Fruit fly (Drosophila melanogaster) whole organism, embryonic: ENCODE measurements around the gene CG14331.
A peak's percentile ranks its signal among the peaks of the same experiment; 100 is the strongest.

Source experiments
- BEAF-32 ChIP-seq: fragments of 200-800 bp; sonication (Bioruptor generic); optimal IDR thresholded peaks from 3 replicates; lab custom pipeline; 2017; ENCODE audit warnings: missing biosample characterization, missing genetic modification characterization, mild to moderate bottlenecking, moderate library complexity, missing genetic modification reagents
- CG10147 ChIP-seq: fragments of 200-800 bp; sonication (Bioruptor generic); optimal IDR thresholded peaks from 2 replicates; lab custom pipeline; 2019; ENCODE audit warnings: missing biosample characterization, mild to moderate bottlenecking, missing genetic modification characterization, moderate library complexity
- CG10654 ChIP-seq: fragments of 200-800 bp; sonication (Bioruptor generic); optimal IDR thresholded peaks from 2 replicates; lab custom pipeline; 2016; ENCODE audit warnings: missing biosample characterization, missing genetic modification characterization
- CG1529 ChIP-seq: fragments of 200-800 bp; sonication (Bioruptor generic); optimal IDR thresholded peaks from 3 replicates; lab custom pipeline; 2018; ENCODE audit warnings: missing biosample characterization, missing genetic modification characterization
- CG1602 ChIP-seq: fragments of 200-800 bp; sonication (Bioruptor generic); optimal IDR thresholded peaks from 3 replicates; lab custom pipeline; 2016; ENCODE audit warnings: missing biosample characterization, missing genetic modification characterization
- CG17361 ChIP-seq: fragments of 200-800 bp; sonication (Bioruptor generic); IDR thresholded peaks from 3 replicates; pipeline ENCODE4 v1.3.6; 2022; ENCODE audit warnings: missing biosample characterization, missing genetic modification characterization
- CG18599 ChIP-seq: fragments of 200-800 bp; sonication (Bioruptor generic); optimal IDR thresholded peaks from 3 replicates; lab custom pipeline; 2017; ENCODE audit warnings: missing biosample characterization, missing genetic modification characterization, mild to moderate bottlenecking, moderate library complexity, missing genetic modification reagents
- CG2129 ChIP-seq: fragments of 200-800 bp; sonication (Bioruptor generic); IDR thresholded peaks from 2 replicates; pipeline ENCODE4 v1.3.6; 2022; ENCODE audit warnings: missing biosample characterization, missing genetic modification characterization; ENCODE audit not compliant: partially characterized antibody
- CG2202 ChIP-seq: fragments of 200-800 bp; sonication (Bioruptor generic); optimal IDR thresholded peaks from 2 replicates; lab custom pipeline; 2018; ENCODE audit warnings: missing biosample characterization, mild to moderate bottlenecking, missing genetic modification characterization
- CG30431 ChIP-seq: fragments of 200-800 bp; sonication (Bioruptor generic); optimal IDR thresholded peaks from 2 replicates; lab custom pipeline; 2017; ENCODE audit warnings: missing biosample characterization, missing genetic modification characterization
- CG5953 ChIP-seq: fragments of 200-800 bp; sonication (Bioruptor generic); IDR thresholded peaks from 2 replicates; pipeline ENCODE4 v1.3.6; 2022; ENCODE audit warnings: missing biosample characterization, missing genetic modification characterization
- CG6765 ChIP-seq: fragments of 200-800 bp; sonication (Bioruptor generic); optimal IDR thresholded peaks from 3 replicates; lab custom pipeline; 2017; ENCODE audit warnings: missing biosample characterization, mild to moderate bottlenecking, missing genetic modification characterization
- CG7372 ChIP-seq: fragments of 200-800 bp; sonication (Bioruptor generic); IDR thresholded peaks from 2 replicates; pipeline ENCODE4 v1.3.6; 2022; ENCODE audit warnings: missing biosample characterization, missing genetic modification characterization
- CG7839 ChIP-seq: fragments of 200-800 bp; sonication (Bioruptor generic); optimal IDR thresholded peaks from 3 replicates; lab custom pipeline; 2018; ENCODE audit warnings: missing biosample characterization, mild to moderate bottlenecking, missing genetic modification characterization, moderate library complexity
- CG7963 ChIP-seq: fragments of 200-800 bp; sonication (Bioruptor generic); IDR thresholded peaks from 3 replicates; pipeline ENCODE4 v1.3.6; 2022; ENCODE audit warnings: missing biosample characterization, missing genetic modification characterization; ENCODE audit not compliant: partially characterized antibody
- CG9215 ChIP-seq: fragments of 200-800 bp; sonication (Bioruptor generic); IDR thresholded peaks from 2 replicates; pipeline ENCODE4 v1.3.6; 2022; ENCODE audit warnings: missing biosample characterization, missing genetic modification characterization
- CG9932 ChIP-seq: fragments of 200-800 bp; sonication (Bioruptor generic); IDR thresholded peaks from 2 replicates; pipeline ENCODE4 v1.3.6; 2022; ENCODE audit warnings: missing biosample characterization, missing genetic modification characterization
- Dref ChIP-seq: fragments of 200-800 bp; sonication (Bioruptor generic); IDR thresholded peaks from 2 replicates; pipeline ENCODE4 v1.3.6; 2022; ENCODE audit warnings: missing biosample characterization, missing genetic modification characterization
- Eip74EF ChIP-seq, 2 experiments: fragments of 200-800 bp in 1 of 2; fragments of >200 bp in 1 of 2; sonication (Bioruptor generic) in 1 of 2; optimal IDR thresholded peaks; 2 replicates each; lab custom pipeline; 2017 to 2019; ENCODE audit warnings: missing biosample characterization in 2 of 2, missing genetic modification characterization in 2 of 2, mild to moderate bottlenecking in 1 of 2, moderate library complexity in 1 of 2
- Elba2 ChIP-seq: fragments of 200-800 bp; sonication (Bioruptor generic); optimal IDR thresholded peaks from 3 replicates; lab custom pipeline; 2016; ENCODE audit warnings: missing biosample characterization, missing genetic modification characterization
- MTF-1 ChIP-seq: fragments of 200-800 bp; sonication (Bioruptor generic); optimal IDR thresholded peaks from 2 replicates; lab custom pipeline; 2018; ENCODE audit warnings: missing biosample characterization, mild to moderate bottlenecking, missing genetic modification characterization, borderline replicate concordance
- Neu2 ChIP-seq: fragments of 200-800 bp; sonication (Bioruptor generic); optimal IDR thresholded peaks from 3 replicates; lab custom pipeline; 2016; ENCODE audit warnings: missing biosample characterization, missing genetic modification characterization, borderline replicate concordance
- Nf-YB ChIP-seq: fragments of 200-800 bp; sonication (Bioruptor generic); optimal IDR thresholded peaks from 3 replicates; lab custom pipeline; 2019; ENCODE audit warnings: missing biosample characterization, mild to moderate bottlenecking, missing genetic modification characterization, moderate library complexity
- Six4 ChIP-seq: fragments of 200-800 bp; sonication (Bioruptor generic); optimal IDR thresholded peaks from 2 replicates; lab custom pipeline; 2016; ENCODE audit warnings: missing biosample characterization, missing genetic modification characterization
- Sox100B ChIP-seq: fragments of 200-800 bp; sonication (Bioruptor generic); optimal IDR thresholded peaks from 3 replicates; lab custom pipeline; 2018; ENCODE audit warnings: missing biosample characterization, mild to moderate bottlenecking, missing genetic modification characterization
- Xbp1 ChIP-seq: fragments of 200-800 bp; sonication (Bioruptor generic); optimal IDR thresholded peaks from 3 replicates; lab custom pipeline; 2016; ENCODE audit warnings: missing biosample characterization, mild to moderate bottlenecking, missing genetic modification characterization
- aop ChIP-seq: fragments of 200-800 bp; sonication (Bioruptor generic); IDR thresholded peaks from 2 replicates; pipeline ENCODE4 v1.3.6; 2022; ENCODE audit warnings: missing biosample characterization, missing genetic modification characterization
- ash1 ChIP-seq: fragments of 200-800 bp; sonication (Bioruptor generic); optimal IDR thresholded peaks from 2 replicates; lab custom pipeline; 2018; ENCODE audit warnings: missing biosample characterization, mild to moderate bottlenecking, missing genetic modification characterization
- bab2 ChIP-seq: fragments of 200-800 bp; sonication (Bioruptor generic); optimal IDR thresholded peaks from 2 replicates; lab custom pipeline; 2016; ENCODE audit warnings: missing biosample characterization, missing genetic modification characterization
- bbx ChIP-seq: fragments of 200-800 bp; sonication (Bioruptor generic); IDR thresholded peaks from 2 replicates; pipeline ENCODE4 v1.3.6; 2022; ENCODE audit warnings: missing biosample characterization, missing genetic modification characterization; ENCODE audit not compliant: partially characterized antibody
- cato ChIP-seq: fragments of 200-800 bp; sonication (Bioruptor generic); optimal IDR thresholded peaks from 2 replicates; lab custom pipeline; 2016; ENCODE audit warnings: missing biosample characterization, missing genetic modification characterization, borderline replicate concordance
- chm ChIP-seq: fragments of 200-800 bp; sonication (Bioruptor generic); IDR thresholded peaks from 2 replicates; pipeline ENCODE4 v1.3.6; 2022; ENCODE audit warnings: missing biosample characterization, missing genetic modification characterization
- dimm ChIP-seq: fragments of 200-800 bp; sonication (Bioruptor generic); IDR thresholded peaks from 2 replicates; pipeline ENCODE4 v1.3.6; 2022; ENCODE audit warnings: missing biosample characterization, missing genetic modification characterization
- dm ChIP-seq: fragments of 200-800 bp; sonication (Bioruptor generic); optimal IDR thresholded peaks from 3 replicates; lab custom pipeline; 2016; ENCODE audit warnings: missing biosample characterization, missing genetic modification characterization
- ems ChIP-seq: fragments of 200-800 bp; sonication (Bioruptor generic); optimal IDR thresholded peaks from 3 replicates; lab custom pipeline; 2016; ENCODE audit warnings: missing biosample characterization, missing genetic modification characterization
- fd96Cb ChIP-seq: fragments of 200-800 bp; sonication (Bioruptor generic); optimal IDR thresholded peaks from 2 replicates; lab custom pipeline; 2018; ENCODE audit warnings: missing biosample characterization, mild to moderate bottlenecking, missing genetic modification characterization, moderate library complexity
- grn ChIP-seq: fragments of 200-800 bp; sonication (Bioruptor generic); optimal IDR thresholded peaks from 3 replicates; lab custom pipeline; 2017; ENCODE audit warnings: missing biosample characterization, missing genetic modification characterization
- hb ChIP-seq: fragments of 200-800 bp; sonication (Bioruptor generic); IDR thresholded peaks from 3 replicates; pipeline ENCODE4 v1.3.6; 2022; ENCODE audit warnings: missing biosample characterization, missing genetic modification characterization; ENCODE audit not compliant: partially characterized antibody
- kay ChIP-seq: fragments of 200-800 bp; sonication (Bioruptor generic); optimal IDR thresholded peaks from 2 replicates; lab custom pipeline; 2016; ENCODE audit warnings: missing biosample characterization, missing genetic modification characterization
- onecut ChIP-seq: fragments of 200-800 bp; sonication (Bioruptor generic); IDR thresholded peaks from 2 replicates; pipeline ENCODE4 v1.3.6; 2022; ENCODE audit warnings: missing biosample characterization, missing genetic modification characterization
- pb ChIP-seq: fragments of 200-800 bp; sonication (Bioruptor generic); optimal IDR thresholded peaks from 3 replicates; lab custom pipeline; 2016; ENCODE audit warnings: missing biosample characterization, missing genetic modification characterization
- phol ChIP-seq: fragments of 200-800 bp; sonication (Bioruptor generic); optimal IDR thresholded peaks from 3 replicates; lab custom pipeline; 2018; ENCODE audit warnings: missing biosample characterization, mild to moderate bottlenecking, missing genetic modification characterization, moderate library complexity
- repo ChIP-seq: fragments of 200-800 bp; sonication (Bioruptor generic); optimal IDR thresholded peaks from 2 replicates; lab custom pipeline; 2016; ENCODE audit warnings: missing biosample characterization, missing genetic modification characterization
- run ChIP-seq: fragments of 200-800 bp; sonication (Bioruptor generic); optimal IDR thresholded peaks from 3 replicates; lab custom pipeline; 2018; ENCODE audit warnings: missing biosample characterization, mild to moderate bottlenecking, missing genetic modification characterization
- tgo ChIP-seq: fragments of 200-800 bp; sonication (Bioruptor generic); IDR thresholded peaks from 3 replicates; pipeline ENCODE4 v1.3.6; 2022; ENCODE audit warnings: missing biosample characterization, missing genetic modification characterization
- tio ChIP-seq: fragments of 200-800 bp; sonication (Bioruptor generic); optimal IDR thresholded peaks from 2 replicates; lab custom pipeline; 2017; ENCODE audit warnings: missing biosample characterization, missing genetic modification characterization, inconsistent platforms
- z ChIP-seq: fragments of 200-800 bp; sonication (Bioruptor generic); IDR thresholded peaks from 3 replicates; pipeline ENCODE4 v1.3.6; 2022; ENCODE audit warnings: missing biosample characterization, missing genetic modification characterization
- zen2 ChIP-seq: fragments of 200-800 bp; sonication (Bioruptor generic); IDR thresholded peaks from 3 replicates; pipeline ENCODE4 v1.3.6; 2022; ENCODE audit warnings: missing biosample characterization, missing genetic modification characterization; ENCODE audit not compliant: partially characterized antibody
- zfh1 ChIP-seq: fragments of 200-800 bp; sonication (Bioruptor generic); IDR thresholded peaks from 3 replicates; pipeline ENCODE4 v1.3.6; 2022; ENCODE audit warnings: missing biosample characterization, missing genetic modification characterization

CG14331 gene

DNA sequence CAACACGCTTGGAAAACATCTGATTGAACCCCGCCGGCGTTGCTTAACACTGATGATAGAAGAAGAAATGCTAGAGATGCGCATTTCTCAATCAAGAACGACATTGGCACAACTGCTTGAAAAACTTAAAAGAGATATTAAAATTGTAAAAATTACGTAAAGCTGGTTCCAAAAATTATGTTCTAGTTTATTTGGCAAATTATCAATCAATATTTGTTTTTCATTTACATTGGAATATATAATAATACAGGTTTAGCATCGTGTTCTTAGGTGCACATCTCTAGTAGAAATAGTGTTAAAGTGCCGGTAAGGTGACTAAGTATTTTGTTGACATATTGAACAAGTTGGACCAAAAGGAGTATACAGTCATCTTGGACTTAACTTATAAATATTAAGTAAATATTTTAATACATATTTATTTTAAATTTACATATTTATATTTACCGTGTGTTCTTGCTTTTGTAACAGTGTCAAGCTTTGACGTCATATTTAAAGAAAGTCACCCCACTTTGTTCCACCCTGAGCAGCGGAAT is 49.1 kb downstream of the CG14331 start, which contains the start of the genes Brf and sds22:
Gene Brf (minus strand): TSS at position 25 of the 533 bp plus-strand sequence.
Gene sds22 (plus strand): TSS at position 282 of the 533 bp plus-strand sequence.
- peak; percentile 79 for TF ChIP-seq Nf-YB
- peak; percentile 93 for TF ChIP-seq tio
- TF ChIP-seq ems (GFP tag; lab: Kevin White, UChicago) = peak; percentile 96
- TF ChIP-seq onecut (GFP tag; lab: Robert Waterston, UW) = peak; percentile 79
- TF ChIP-seq Six4 = peak; percentile 94
- TF ChIP-seq kay (GFP tag; lab: Kevin White, UChicago) = peak; percentile 98
- TF ChIP-seq Xbp1 (GFP tag; lab: Kevin White, UChicago) = peak; percentile 98
- peak; percentile 95 for TF ChIP-seq dm
- TF ChIP-seq zfh1 (GFP tag; lab: Robert Waterston, UW) = peak; percentile 95
- peak; percentile 93 for TF ChIP-seq Sox100B (GFP tag; lab: Kevin White, UChicago)
- peak; percentile 90 for TF ChIP-seq Neu2
- TF ChIP-seq fd96Cb (tag; lab: Kevin White, UChicago) = peak; percentile 95
- TF ChIP-seq CG5953 = peak; percentile 27; the same call in 1 of the 2 replicates
- peak; percentile 90 for TF ChIP-seq repo (GFP tag; lab: Kevin White, UChicago)
- peak; percentile 84 for TF ChIP-seq pb (GFP tag; lab: Kevin White, UChicago)
- TF ChIP-seq CG10654 = peak; percentile 95
- peak; percentile 73 for TF ChIP-seq chm (GFP tag; lab: Robert Waterston, UW)
- TF ChIP-seq Elba2 = peak; percentile 97
- peak; percentile 87 for TF ChIP-seq BEAF-32
- peak; percentile 96 for TF ChIP-seq CG7839 (tag; lab: Kevin White, UChicago)
- peak; percentile 39; the same call in 1 of the 2 replicates for TF ChIP-seq bbx (GFP tag; lab: Robert Waterston, UW)
- TF ChIP-seq CG18599 (GFP tag; lab: Kevin White, UChicago) = peak; percentile 96
- TF ChIP-seq CG7963 (GFP tag; lab: Robert Waterston, UW) = 0 out of 3 replicates have a peak, but pooled peaks have one; percentile 48
- TF ChIP-seq dimm (GFP tag; lab: Robert Waterston, UW) = peak; percentile 77
- TF ChIP-seq CG9932 (GFP tag; lab: Robert Waterston, UW) = peak; percentile 98
- peak; percentile 95 for TF ChIP-seq CG9215
- peak; percentile 96 for TF ChIP-seq phol (tag; lab: Kevin White, UChicago)
- peak; percentile 60; the same call in 1 of the 2 replicates for TF ChIP-seq aop
- peak; percentile 97 for TF ChIP-seq bab2 (GFP tag; lab: Kevin White, UChicago)
- TF ChIP-seq zen2 (GFP tag; lab: Robert Waterston, UW) = no peak; the same call in 2 of the 3 replicates
- peak; percentile 47 for TF ChIP-seq run
- TF ChIP-seq CG1529 (GFP tag; lab: Kevin White, UChicago) = peak; percentile 86
- peak in 1 of 2 experiments; percentile 82 for TF ChIP-seq Eip74EF (GFP tag; optimal IDR thresholded peaks at IDR 0.05; lab: Kevin White, UChicago)
- peak; percentile 91 for TF ChIP-seq CG30431 (GFP tag; lab: Kevin White, UChicago)
- peak; percentile 96 for TF ChIP-seq CG10147 (GFP tag; lab: Kevin White, UChicago)
- peak; percentile 95 for TF ChIP-seq tgo (GFP tag; lab: Robert Waterston, UW)
- peak; percentile 74 for TF ChIP-seq MTF-1 (GFP tag; lab: Kevin White, UChicago)
- TF ChIP-seq CG2202 (tag; lab: Kevin White, UChicago) = peak; percentile 88
- TF ChIP-seq Dref (GFP tag; lab: Robert Waterston, UW) = peak; percentile 45
- TF ChIP-seq CG17361 (GFP tag; lab: Robert Waterston, UW) = peak; percentile 98
- peak; percentile 92 for TF ChIP-seq CG7372
- no peak for TF ChIP-seq hb (GFP tag; lab: Robert Waterston, UW)
- peak; percentile 62 for TF ChIP-seq CG2129
- peak; percentile 15 for TF ChIP-seq ash1 (GFP tag; lab: Kevin White, UChicago)
- peak; percentile 41; the same call in 1 of the 3 replicates for TF ChIP-seq z
- peak; percentile 89 for TF ChIP-seq cato (GFP tag; lab: Kevin White, UChicago)
- TF ChIP-seq CG6765 (GFP tag; lab: Kevin White, UChicago) = peak; percentile 82
- TF ChIP-seq grn (GFP tag; lab: Kevin White, UChicago) = peak; percentile 61
- TF ChIP-seq CG1602 (GFP tag; lab: Kevin White, UChicago) = peak; percentile 97
